Fruit fly (Drosophila melanogaster): ENCODE results near the gene Jon66Cii.

DNA sequence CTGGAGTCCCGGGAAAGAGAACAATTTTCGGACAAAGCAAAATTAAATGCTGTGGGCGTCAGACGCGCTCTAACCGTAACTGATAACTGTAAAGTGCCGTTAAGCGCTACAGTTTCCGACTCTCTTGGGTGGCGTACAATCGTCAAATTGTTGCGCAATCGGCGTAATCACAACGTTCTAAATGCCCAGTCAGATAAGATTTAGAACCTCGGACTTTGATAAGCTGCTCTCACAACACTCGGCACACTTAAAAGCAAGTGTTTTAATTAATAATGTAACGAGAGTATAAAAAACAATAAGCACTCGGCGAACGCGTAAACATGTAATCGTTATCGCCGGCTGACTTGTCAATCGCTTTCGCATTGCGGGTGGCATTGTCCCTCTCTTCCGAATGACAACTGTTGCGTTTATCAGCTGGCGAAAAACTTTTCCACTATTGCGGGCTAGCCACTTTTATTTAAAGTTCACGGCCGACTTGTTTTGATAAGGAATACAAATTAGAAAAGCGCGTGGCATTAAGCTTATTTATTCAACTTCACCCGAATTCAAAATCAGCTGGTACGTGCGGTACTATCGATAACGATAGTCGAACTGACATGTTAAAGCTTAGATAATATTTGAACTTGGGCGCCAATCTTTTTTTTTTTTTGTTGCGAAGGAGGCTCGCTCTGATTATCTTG is 34.5 kb downstream of the Jon66Cii start:
- TF ChIP-seq cic (GFP tag; optimal IDR thresholded peaks at IDR 0.05) (peak; percentile 99), kay (GFP tag; ENCODE audit: borderline replicate concordance) (peak; percentile 99), Mnt (GFP tag; optimal IDR thresholded peaks at IDR 0.05) (peak; percentile 32), toe (GFP tag; optimal IDR thresholded peaks at IDR 0.05) (no peak)

Data from whole organism, adult.